Worm (Caenorhabditis elegans): ENCODE results near the gene scav-4.

DNA sequence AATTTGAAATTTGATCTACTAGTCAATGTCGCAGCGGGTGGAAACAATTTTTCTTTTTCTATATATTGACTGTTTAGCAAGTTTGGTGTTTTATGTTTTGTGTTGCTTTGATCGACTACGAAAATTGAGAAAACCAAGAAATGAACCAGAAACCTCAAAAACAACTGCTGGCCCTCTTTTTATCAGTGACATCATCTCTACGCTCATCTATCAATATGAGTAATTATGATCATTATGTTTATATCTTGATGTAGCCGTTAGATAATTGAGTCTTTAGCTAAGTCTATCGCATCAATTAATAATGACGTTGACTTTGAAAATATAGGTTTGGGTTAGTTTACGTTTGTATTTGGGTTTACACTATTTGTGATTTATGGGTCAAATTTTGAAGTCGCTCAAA is 45.9 kb upstream of the scav-4 start:
- TF ChIP-seq lin-38 (GFP tag; IDR thresholded peaks at IDR 0.05) (no peak), unc-39 (tag; optimal IDR thresholded peaks at IDR 0.05) (no peak), nhr-76 (tag; optimal IDR thresholded peaks at IDR 0.05) (no peak), lin-39 (tag; optimal IDR thresholded peaks at IDR 0.05) (no peak), nhr-237 (tag; optimal IDR thresholded peaks at IDR 0.05) (no peak), php-3 (GFP tag; IDR thresholded peaks at IDR 0.05) (no peak), mdl-1 (tag; optimal IDR thresholded peaks at IDR 0.05) (no peak), lsy-2 (tag; optimal IDR thresholded peaks at IDR 0.05) (no peak), ztf-11 (tag; optimal IDR thresholded peaks at IDR 0.05) (no peak), dpl-1 (GFP tag; optimal IDR thresholded peaks at IDR 0.05) (no peak)

All from whole organism, L4 larva.